Worm (Caenorhabditis elegans) whole organism, L2 larva: ENCODE data around the gene fipr-27.

Source experiments
- ZK546.5 ChIP-seq: sonication (generic microtip); optimal IDR thresholded peaks from 2 replicates; lab custom pipeline; 2017; ENCODE audit warnings: missing biosample characterization, missing genetic modification characterization
- ama-1 ChIP-seq: fragments of 150-350 bp; optimal IDR thresholded peaks from 2 replicates; lab custom pipeline; 2018; ENCODE audit warnings: inconsistent platforms
- blmp-1 ChIP-seq: sonication (generic microtip); optimal IDR thresholded peaks from 2 replicates; lab custom pipeline; 2017; ENCODE audit warnings: missing genetic modification characterization, mild to moderate bottlenecking, missing compliant biosample characterization, antibody characterized with exemption, moderate library complexity; ENCODE audit not compliant: insufficient read depth
- egl-27 ChIP-seq: sonication (generic microtip); optimal IDR thresholded peaks from 3 replicates; lab custom pipeline; 2017; ENCODE audit warnings: missing biosample characterization, missing genetic modification reagents, missing genetic modification characterization
- lsy-2 ChIP-seq, 2 experiments: fragments of 150-350 bp in 1 of 2; sonication (generic microtip) in 1 of 2; optimal IDR thresholded peaks; 2 replicates each; lab custom pipeline; 2014 to 2017; ENCODE audit warnings: missing biosample characterization in 2 of 2, missing genetic modification characterization in 2 of 2
- nhr-11 ChIP-seq: fragments of 150-350 bp; optimal IDR thresholded peaks from 2 replicates; lab custom pipeline; 2014; ENCODE audit warnings: missing biosample characterization, missing genetic modification characterization
- nhr-129 ChIP-seq: fragments of 150-350 bp; optimal IDR thresholded peaks from 2 replicates; lab custom pipeline; 2014; ENCODE audit warnings: missing biosample characterization, missing genetic modification characterization
- nhr-237 ChIP-seq: fragments of 150-350 bp; optimal IDR thresholded peaks from 2 replicates; lab custom pipeline; 2014; ENCODE audit warnings: missing biosample characterization, missing genetic modification characterization
- nhr-25 ChIP-seq: fragments of 150-350 bp; sonication (generic microtip); optimal IDR thresholded peaks from 3 replicates; lab custom pipeline; 2014; ENCODE audit warnings: missing biosample characterization, missing genetic modification characterization
- skn-1 ChIP-seq: sonication (generic microtip); optimal IDR thresholded peaks from 2 replicates; lab custom pipeline; 2017; ENCODE audit warnings: missing biosample characterization, missing genetic modification characterization
- snpc-4 ChIP-seq: fragments of 150-350 bp; optimal IDR thresholded peaks from 2 replicates; lab custom pipeline; 2014; ENCODE audit warnings: missing biosample characterization, missing genetic modification characterization
- unc-62 ChIP-seq: fragments of 150-350 bp; optimal IDR thresholded peaks from 2 replicates; lab custom pipeline; 2014; ENCODE audit warnings: missing biosample characterization, missing genetic modification reagents, missing genetic modification characterization

DNA sequence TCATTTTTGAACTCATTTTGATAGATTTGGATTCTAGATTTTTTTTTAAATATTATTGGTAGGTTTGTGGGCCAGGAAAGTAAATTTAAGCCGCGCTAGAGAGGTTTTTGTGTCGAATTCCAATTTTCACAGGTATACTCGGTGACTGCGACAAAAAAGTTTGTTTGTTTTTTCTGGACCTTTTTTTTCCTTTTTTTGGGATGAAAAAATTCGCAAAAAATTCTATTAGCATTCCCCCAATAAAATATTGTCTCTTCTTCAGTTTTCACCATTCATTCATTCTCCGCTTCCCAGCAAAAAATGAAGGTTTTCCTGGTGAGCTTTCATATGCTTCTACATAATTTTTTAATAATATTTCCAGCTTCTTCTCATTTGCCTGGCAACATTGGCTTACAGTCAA, 1.6 kb upstream of the fipr-27 start, which contains the start of gene Y51H4A.936:
- no peak for TF ChIP-seq ZK546.5 (tag; lab: Kevin White, UChicago)
- no peak for TF ChIP-seq nhr-11 (tag; lab: Kevin White, UChicago)
- TF ChIP-seq blmp-1 (tag; lab: Kevin White, UChicago), result no peak
- no peak for TF ChIP-seq skn-1 (tag; lab: Kevin White, UChicago)
- TF ChIP-seq nhr-237 (tag; lab: Kevin White, UChicago), result no peak
- no peak for TF ChIP-seq ama-1 (lab: Kevin White, UChicago)
- TF ChIP-seq snpc-4 (tag; lab: Kevin White, UChicago), result no peak
- no peak for TF ChIP-seq nhr-129 (tag; lab: Kevin White, UChicago)
- no peak for TF ChIP-seq unc-62 (GFP tag; lab: Kevin White, UChicago)
- no peak for TF ChIP-seq egl-27
- no peak for TF ChIP-seq lsy-2 (tag; optimal IDR thresholded peaks at IDR 0.05; lab: Kevin White, UChicago)
- TF ChIP-seq nhr-25 (tag; lab: Kevin White, UChicago), result no peak
